Fruit fly (Drosophila melanogaster) whole organism, wandering third instar larva: ENCODE measurements around the gene Cep135.

ENCODE experiments used
- CG32264 ChIP-seq: fragments of 200-800 bp; sonication (Bioruptor generic); optimal IDR thresholded peaks from 2 replicates; lab custom pipeline; 2016; ENCODE audit warnings: missing biosample characterization, missing genetic modification characterization
- CG9705 ChIP-seq: fragments of 200-800 bp; sonication (Bioruptor generic); optimal IDR thresholded peaks from 2 replicates; lab custom pipeline; 2018; ENCODE audit warnings: missing biosample characterization, mild to moderate bottlenecking, missing genetic modification characterization
- CrebA ChIP-seq: fragments of 200-800 bp; sonication (Bioruptor generic); optimal IDR thresholded peaks from 2 replicates; lab custom pipeline; 2016; ENCODE audit warnings: missing biosample characterization, mild to moderate bottlenecking, missing genetic modification characterization, borderline replicate concordance
- Dfd ChIP-seq: fragments of >200 bp; optimal IDR thresholded peaks from 2 replicates; lab custom pipeline; 2017; ENCODE audit warnings: missing biosample characterization, missing genetic modification characterization
- Dif ChIP-seq: fragments of 200-275, 200-300 bp; sonication (Bioruptor generic); optimal IDR thresholded peaks from 2 replicates; lab custom pipeline; 2018; ENCODE audit warnings: missing biosample characterization, missing genetic modification characterization; ENCODE audit not compliant: partially characterized antibody
- GATAd ChIP-seq: sonication (Bioruptor generic); optimal IDR thresholded peaks from 2 replicates; lab custom pipeline; 2016; ENCODE audit warnings: missing biosample characterization, missing genetic modification characterization
- Hnf4 ChIP-seq: fragments of 200-800 bp; sonication (Bioruptor generic); optimal IDR thresholded peaks from 2 replicates; lab custom pipeline; 2016; ENCODE audit warnings: missing biosample characterization, mild to moderate bottlenecking, missing genetic modification characterization
- Jra ChIP-seq: sonication (Bioruptor generic); optimal IDR thresholded peaks from 2 replicates; lab custom pipeline; 2016; ENCODE audit warnings: missing biosample characterization, missing genetic modification characterization
- Mio ChIP-seq: sonication (Bioruptor generic); optimal IDR thresholded peaks from 2 replicates; lab custom pipeline; 2016; ENCODE audit warnings: missing biosample characterization, missing genetic modification characterization
- N ChIP-seq: fragments of >200 bp; optimal IDR thresholded peaks from 2 replicates; lab custom pipeline; 2018; ENCODE audit warnings: missing biosample characterization, missing external identifiers, missing genetic modification characterization
- OdsH ChIP-seq: fragments of 200-800 bp; sonication (Bioruptor generic); optimal IDR thresholded peaks from 2 replicates; lab custom pipeline; 2016; ENCODE audit warnings: missing biosample characterization, mild to moderate bottlenecking, missing genetic modification characterization
- Sp1 ChIP-seq: fragments of 200-800 bp; sonication (Bioruptor generic); optimal IDR thresholded peaks from 3 replicates; lab custom pipeline; 2019; ENCODE audit warnings: missing biosample characterization, mild to moderate bottlenecking, missing genetic modification characterization, moderate library complexity
- Vsx2 ChIP-seq: fragments of 200-300, 225-300 bp; sonication (Bioruptor generic); optimal IDR thresholded peaks from 2 replicates; lab custom pipeline; 2018; ENCODE audit warnings: missing biosample characterization, missing genetic modification characterization; ENCODE audit not compliant: partially characterized antibody
- brk ChIP-seq: fragments of 200-800 bp; sonication (Bioruptor generic); optimal IDR thresholded peaks from 2 replicates; lab custom pipeline; 2016; ENCODE audit warnings: missing biosample characterization, mild to moderate bottlenecking, missing genetic modification characterization
- dl ChIP-seq, 2 experiments: fragments of 175-275, 200-275 bp in 1 of 2; fragments of 200-275 bp in 1 of 2; sonication (Bioruptor generic); optimal IDR thresholded peaks; lab custom pipeline; 2018; ENCODE audit warnings: mild to moderate bottlenecking in 2 of 2, missing biosample characterization in 2 of 2, missing genetic modification characterization in 2 of 2, moderate library complexity in 2 of 2; ENCODE audit not compliant: partially characterized antibody in 2 of 2, insufficient read depth in 1 of 2
- dmrt93B ChIP-seq: fragments of 200-800 bp; sonication (Bioruptor generic); optimal IDR thresholded peaks from 2 replicates; lab custom pipeline; 2018; ENCODE audit warnings: missing biosample characterization, mild to moderate bottlenecking, missing genetic modification characterization
- foxo ChIP-seq, 2 experiments: fragments of 200-800 bp; sonication (Bioruptor generic); optimal IDR thresholded peaks; 2 replicates in 1 of 2; 3 replicates in 1 of 2; lab custom pipeline; 2016 to 2017; ENCODE audit warnings: missing biosample characterization in 2 of 2, missing genetic modification characterization in 2 of 2
- fru ChIP-seq: fragments of 200-800 bp; sonication (Bioruptor generic); optimal IDR thresholded peaks from 3 replicates; lab custom pipeline; 2016; ENCODE audit warnings: missing biosample characterization, mild to moderate bottlenecking, missing genetic modification characterization
- h ChIP-seq: fragments of 200-800 bp; sonication (Bioruptor generic); optimal IDR thresholded peaks from 3 replicates; lab custom pipeline; 2016; ENCODE audit warnings: missing biosample characterization, mild to moderate bottlenecking, missing genetic modification characterization
- jim ChIP-seq: fragments of 175-275, 200-325 bp; sonication (Bioruptor generic); optimal IDR thresholded peaks from 2 replicates; lab custom pipeline; 2016; ENCODE audit warnings: missing biosample characterization, mild to moderate bottlenecking, missing genetic modification characterization
- lola ChIP-seq: fragments of >200 bp; optimal IDR thresholded peaks from 2 replicates; lab custom pipeline; 2017; ENCODE audit warnings: missing biosample characterization, missing genetic modification characterization
- pan ChIP-seq: fragments of >200 bp; optimal IDR thresholded peaks from 2 replicates; lab custom pipeline; 2017
- psq ChIP-seq: fragments of 200-800 bp; sonication (Bioruptor generic); optimal IDR thresholded peaks from 3 replicates; lab custom pipeline; 2017; ENCODE audit warnings: missing biosample characterization, mild to moderate bottlenecking, missing genetic modification characterization, moderate library complexity
- rgr ChIP-seq: fragments of 200-800 bp; sonication (Bioruptor generic); optimal IDR thresholded peaks from 3 replicates; lab custom pipeline; 2016; ENCODE audit warnings: missing biosample characterization, mild to moderate bottlenecking, missing genetic modification characterization
- sv ChIP-seq: fragments of 200-800 bp; sonication (Bioruptor generic); optimal IDR thresholded peaks from 3 replicates; lab custom pipeline; 2016; ENCODE audit warnings: missing biosample characterization, missing genetic modification characterization
- tai ChIP-seq: sonication (Bioruptor generic); optimal IDR thresholded peaks from 2 replicates; lab custom pipeline; 2016; ENCODE audit warnings: missing biosample characterization, missing genetic modification characterization
- usp ChIP-seq: fragments of >200 bp; optimal IDR thresholded peaks from 2 replicates; lab custom pipeline; 2017; ENCODE audit warnings: missing biosample characterization, missing genetic modification characterization
- woc ChIP-seq: sonication (Bioruptor generic); optimal IDR thresholded peaks from 2 replicates; lab custom pipeline; 2016; ENCODE audit warnings: missing biosample characterization, mild to moderate bottlenecking, missing genetic modification characterization

Cep135 gene

DNA sequence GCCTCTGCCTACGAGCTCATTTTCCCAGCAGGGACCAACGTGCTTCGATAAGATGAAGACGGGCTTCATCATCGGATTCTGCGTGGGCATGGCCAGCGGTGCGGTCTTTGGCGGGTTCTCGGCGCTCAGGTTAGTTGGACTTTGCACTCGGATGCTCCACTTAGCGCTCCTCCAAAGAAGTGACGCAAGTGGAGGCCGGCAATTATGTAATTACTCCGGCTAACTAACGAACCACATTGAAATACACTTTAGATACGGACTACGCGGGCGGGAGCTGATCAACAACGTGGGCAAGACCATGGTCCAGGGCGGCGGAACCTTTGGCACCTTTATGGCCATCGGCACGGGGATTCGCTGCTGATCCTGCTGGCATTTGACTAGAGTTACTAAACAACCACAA, 45.5 kb downstream of the Cep135 start:
- TF ChIP-seq CG9705 (GFP tag; lab: Kevin White, UChicago) (no peak), woc (no peak), Vsx2 (no peak), lola (GFP tag; lab: Kevin White, UChicago) (no peak), OdsH (GFP tag; lab: Kevin White, UChicago) (no peak), tai (no peak), N (no peak), sv (GFP tag; lab: Kevin White, UChicago) (no peak), Sp1 (GFP tag; lab: Kevin White, UChicago) (no peak)

- TF ChIP-seq CrebA (GFP tag; lab: Kevin White, UChicago) (no peak), brk (GFP tag; lab: Kevin White, UChicago) (no peak)
These were observed 46.5 kb downstream of the Cep135 start for dm6 chr3L:15162988-15163387.

dm6 chr3L:15163414-15163813, 46.9 kb downstream of the Cep135 start, which contains the start of gene CG7011:
CG7011 (minus strand) TSS chr3L:15163628.
- TF ChIP-seq woc (no peak), dmrt93B (GFP tag; lab: Kevin White, UChicago) (no peak), Sp1 (GFP tag; lab: Kevin White, UChicago) (no peak), fru (no peak)

dm6 chr3L:15169010-15169409, 52.5 kb downstream of the Cep135 start:
- no peak for TF ChIP-seq rgr
- TF ChIP-seq Dfd: peak; percentile 24
- no peak for TF ChIP-seq jim

- TF ChIP-seq Sp1 (GFP tag; lab: Kevin White, UChicago) (no peak), foxo (GFP tag; optimal IDR thresholded peaks at IDR 0.05; lab: Kevin White, UChicago) (no peak), Jra (GFP tag; lab: Kevin White, UChicago) (no peak), Dif (GFP tag; lab: Kevin White, UChicago) (no peak), woc (no peak), psq (GFP tag; lab: Kevin White, UChicago) (no peak), CG32264 (GFP tag; lab: Kevin White, UChicago) (no peak), pan (lab: Kevin White, UChicago) (no peak), Hnf4 (GFP tag; lab: Kevin White, UChicago) (no peak), fru (no peak), Mio (GFP tag; lab: Kevin White, UChicago) (no peak), usp (GFP tag; lab: Kevin White, UChicago) (no peak), GATAd (GFP tag; lab: Kevin White, UChicago) (no peak), dl (GFP tag; optimal IDR thresholded peaks at IDR 0.05; lab: Kevin White, UChicago; ENCODE audit: insufficient read depth in 1 of 2, partially characterized antibody in 2 of 2) (no peak), dmrt93B (GFP tag; lab: Kevin White, UChicago) (no peak), sv (GFP tag; lab: Kevin White, UChicago) (no peak), tai (no peak), N (no peak), h (no peak)
These were observed 53.3 kb downstream of the Cep135 start for dm6 chr3L:15169795-15170194.

DNA sequence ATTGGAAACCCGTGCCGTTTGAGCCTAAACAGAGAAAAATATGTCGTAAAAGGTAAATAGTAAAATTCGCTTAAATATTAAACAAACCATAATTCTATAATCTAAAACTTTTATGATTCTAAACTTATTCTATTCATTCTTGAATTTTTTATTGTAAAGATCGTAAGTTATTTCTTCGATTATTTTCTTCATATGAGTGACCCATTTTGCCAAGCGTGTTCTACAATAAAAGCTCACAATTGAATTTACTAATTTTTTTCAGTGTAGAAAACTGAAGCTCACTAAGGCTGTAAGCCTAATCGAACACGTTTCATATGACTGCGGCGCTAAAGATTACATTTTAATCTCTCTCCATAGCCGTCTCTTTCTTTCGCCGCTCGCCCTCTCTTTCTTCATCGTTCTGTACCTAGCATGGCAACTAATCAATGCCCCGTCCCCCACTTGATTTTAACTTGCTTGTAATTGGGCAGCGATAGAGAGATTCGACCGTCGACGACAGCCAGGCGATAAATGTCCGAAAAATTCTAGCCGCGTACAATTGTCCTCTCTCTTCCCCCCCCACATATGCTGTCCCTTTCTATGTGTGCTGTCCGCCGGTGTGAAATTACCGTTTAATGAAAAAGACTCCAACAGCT, 55.3 kb downstream of the Cep135 start:
- no peak for TF ChIP-seq dl (GFP tag; optimal IDR thresholded peaks at IDR 0.05; lab: Kevin White, UChicago; ENCODE audit: insufficient read depth in 1 of 2, partially characterized antibody in 2 of 2)
